Fruit fly (Drosophila melanogaster) whole organism, adult: ENCODE results near the gene eIF4EHP.

Experiments
- CG11617 ChIP-seq: fragments of 200-800 bp; sonication (Bioruptor generic); optimal IDR thresholded peaks from 2 replicates; lab custom pipeline; 2017; ENCODE audit warnings: mild to moderate bottlenecking, missing biosample characterization, missing genetic modification reagents, missing genetic modification characterization
- CG12768 ChIP-seq: fragments of 200-800 bp; sonication (Bioruptor generic); optimal IDR thresholded peaks from 2 replicates; lab custom pipeline; 2017; ENCODE audit warnings: missing biosample characterization, missing genetic modification characterization, mild to moderate bottlenecking, moderate library complexity, missing genetic modification reagents
- CG14711 ChIP-seq: fragments of 200-800 bp; sonication (Bioruptor generic); optimal IDR thresholded peaks from 2 replicates; lab custom pipeline; 2018; ENCODE audit warnings: missing biosample characterization, mild to moderate bottlenecking, missing genetic modification characterization, moderate library complexity
- CG1620 ChIP-seq: fragments of 200-800 bp; sonication (Bioruptor generic); optimal IDR thresholded peaks from 2 replicates; lab custom pipeline; 2016; ENCODE audit warnings: missing biosample characterization, missing genetic modification characterization
- CG33017 ChIP-seq: fragments of 200-800 bp; sonication (Bioruptor generic); optimal IDR thresholded peaks from 2 replicates; lab custom pipeline; 2018; ENCODE audit warnings: missing biosample characterization, mild to moderate bottlenecking, missing genetic modification characterization, moderate library complexity
- CG5204 ChIP-seq: fragments of 200-800 bp; sonication (Bioruptor generic); optimal IDR thresholded peaks from 2 replicates; lab custom pipeline; 2016; ENCODE audit warnings: missing biosample characterization, missing genetic modification characterization
- CG7045 ChIP-seq: fragments of 200-800 bp; sonication (Bioruptor generic); optimal IDR thresholded peaks from 2 replicates; lab custom pipeline; 2017; ENCODE audit warnings: missing biosample characterization, mild to moderate bottlenecking, missing genetic modification characterization
- CG7101 ChIP-seq: fragments of 200-800 bp; sonication (Bioruptor generic); optimal IDR thresholded peaks from 2 replicates; lab custom pipeline; 2018; ENCODE audit warnings: missing biosample characterization, mild to moderate bottlenecking, missing genetic modification characterization, moderate library complexity
- Clk ChIP-seq: fragments of 200-800 bp; sonication (Bioruptor generic); optimal IDR thresholded peaks from 2 replicates; lab custom pipeline; 2017; ENCODE audit warnings: missing biosample characterization, missing genetic modification characterization
- Crg-1 ChIP-seq: fragments of 200-800 bp; sonication (Bioruptor generic); optimal IDR thresholded peaks from 2 replicates; lab custom pipeline; 2016; ENCODE audit warnings: missing biosample characterization, missing genetic modification characterization
- Hr96 ChIP-seq: fragments of 200-800 bp; sonication (Bioruptor generic); optimal IDR thresholded peaks from 2 replicates; lab custom pipeline; 2016; ENCODE audit warnings: missing biosample characterization, missing genetic modification characterization
- Mnt ChIP-seq: fragments of 200-800 bp; sonication (Bioruptor generic); optimal IDR thresholded peaks from 2 replicates; lab custom pipeline; 2016; ENCODE audit warnings: missing biosample characterization, mild to moderate bottlenecking, missing genetic modification characterization
- bab1 ChIP-seq: fragments of 200-800 bp; sonication (Bioruptor generic); optimal IDR thresholded peaks from 3 replicates; lab custom pipeline; 2019; ENCODE audit warnings: missing biosample characterization, mild to moderate bottlenecking, missing genetic modification characterization, moderate library complexity
- cic ChIP-seq: fragments of 200-800 bp; sonication (Bioruptor generic); optimal IDR thresholded peaks from 2 replicates; lab custom pipeline; 2017; ENCODE audit warnings: missing biosample characterization, mild to moderate bottlenecking, missing genetic modification characterization, moderate library complexity
- cnc ChIP-seq, 2 experiments: fragments of >200 bp; optimal IDR thresholded peaks; 2 replicates each; lab custom pipeline; 2017
- kay ChIP-seq: fragments of 200-800 bp; sonication (Bioruptor generic); peaks from one replicate; lab custom pipeline; 2016; ENCODE audit warnings: missing biosample characterization, missing genetic modification characterization, borderline replicate concordance
- ovo ChIP-seq: fragments of 200-800 bp; sonication (Bioruptor generic); optimal IDR thresholded peaks from 2 replicates; lab custom pipeline; 2016; ENCODE audit warnings: missing biosample characterization, missing genetic modification characterization
- pad ChIP-seq: fragments of 200-800 bp; sonication (Bioruptor generic); optimal IDR thresholded peaks from 3 replicates; lab custom pipeline; 2017; ENCODE audit warnings: missing biosample characterization, missing genetic modification characterization, mild to moderate bottlenecking, moderate library complexity, missing genetic modification reagents
- tj ChIP-seq: fragments of 200-800 bp; sonication (Bioruptor generic); optimal IDR thresholded peaks from 3 replicates; lab custom pipeline; 2017; ENCODE audit warnings: missing biosample characterization, mild to moderate bottlenecking, missing genetic modification characterization, moderate library complexity
- toe ChIP-seq: fragments of 200-800 bp; sonication (Bioruptor generic); optimal IDR thresholded peaks from 2 replicates; lab custom pipeline; 2016; ENCODE audit warnings: missing biosample characterization, missing genetic modification characterization

eIF4EHP gene

DNA sequence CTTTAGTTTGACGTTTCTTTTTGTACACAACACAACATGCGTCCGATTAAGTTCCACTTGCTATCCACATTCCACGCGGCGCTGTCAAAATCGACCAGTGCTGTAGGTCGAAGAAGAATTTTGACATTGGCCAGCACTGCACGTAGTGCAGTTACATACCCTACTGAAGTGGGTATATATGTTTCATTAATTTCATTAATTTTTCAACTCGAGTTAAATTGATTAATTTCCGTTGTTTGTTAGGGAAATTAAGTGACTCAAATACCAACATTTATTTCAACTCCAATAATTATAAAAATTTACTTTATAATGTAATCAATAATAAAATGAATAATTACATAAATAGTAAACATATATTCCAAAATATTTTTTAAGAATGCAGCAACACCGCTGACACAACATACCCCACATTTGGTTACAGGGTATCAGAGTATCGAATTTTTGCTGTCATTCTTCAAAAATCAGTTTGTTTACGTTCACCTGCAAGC, at the start of gene eIF4EHP, which contains the start of gene CG18428:
Gene eIF4EHP (minus strand): TSS at position 59 of the 488 bp plus-strand sequence.
Gene CG18428 (plus strand): TSS at position 435 of the 488 bp plus-strand sequence.
- TF ChIP-seq cnc (optimal IDR thresholded peaks at IDR 0.05; lab: Kevin White, UChicago), result no peak
- peak; percentile 98 for TF ChIP-seq Crg-1 (GFP tag; lab: Kevin White, UChicago)
- TF ChIP-seq CG33017 (tag; lab: Kevin White, UChicago), result peak; percentile 100
- TF ChIP-seq Mnt (GFP tag; lab: Kevin White, UChicago), result peak; percentile 97
- peak; percentile 98 for TF ChIP-seq toe
- peak; percentile 100 for TF ChIP-seq ovo
- peak; percentile 99 for TF ChIP-seq bab1 (GFP tag; lab: Kevin White, UChicago)
- peak; percentile 95 for TF ChIP-seq Hr96
- TF ChIP-seq CG11617, result peak; percentile 100
- TF ChIP-seq CG5204 (GFP tag; lab: Kevin White, UChicago), result peak; percentile 98
- TF ChIP-seq CG7101, result peak; percentile 100
- peak; percentile 96 for TF ChIP-seq CG1620 (GFP tag; lab: Kevin White, UChicago)
- TF ChIP-seq CG12768 (GFP tag; lab: Kevin White, UChicago), result peak; percentile 100
- peak; percentile 99 for TF ChIP-seq Clk
- TF ChIP-seq CG14711, result peak; percentile 99
- peak; percentile 95 for TF ChIP-seq pad (GFP tag; lab: Kevin White, UChicago)
- no peak for TF ChIP-seq kay
- TF ChIP-seq cic (GFP tag; lab: Kevin White, UChicago), result peak; percentile 98
- peak; percentile 100 for TF ChIP-seq CG7045 (GFP tag; lab: Kevin White, UChicago)
- peak; percentile 97 for TF ChIP-seq tj (GFP tag; lab: Kevin White, UChicago)

DNA sequence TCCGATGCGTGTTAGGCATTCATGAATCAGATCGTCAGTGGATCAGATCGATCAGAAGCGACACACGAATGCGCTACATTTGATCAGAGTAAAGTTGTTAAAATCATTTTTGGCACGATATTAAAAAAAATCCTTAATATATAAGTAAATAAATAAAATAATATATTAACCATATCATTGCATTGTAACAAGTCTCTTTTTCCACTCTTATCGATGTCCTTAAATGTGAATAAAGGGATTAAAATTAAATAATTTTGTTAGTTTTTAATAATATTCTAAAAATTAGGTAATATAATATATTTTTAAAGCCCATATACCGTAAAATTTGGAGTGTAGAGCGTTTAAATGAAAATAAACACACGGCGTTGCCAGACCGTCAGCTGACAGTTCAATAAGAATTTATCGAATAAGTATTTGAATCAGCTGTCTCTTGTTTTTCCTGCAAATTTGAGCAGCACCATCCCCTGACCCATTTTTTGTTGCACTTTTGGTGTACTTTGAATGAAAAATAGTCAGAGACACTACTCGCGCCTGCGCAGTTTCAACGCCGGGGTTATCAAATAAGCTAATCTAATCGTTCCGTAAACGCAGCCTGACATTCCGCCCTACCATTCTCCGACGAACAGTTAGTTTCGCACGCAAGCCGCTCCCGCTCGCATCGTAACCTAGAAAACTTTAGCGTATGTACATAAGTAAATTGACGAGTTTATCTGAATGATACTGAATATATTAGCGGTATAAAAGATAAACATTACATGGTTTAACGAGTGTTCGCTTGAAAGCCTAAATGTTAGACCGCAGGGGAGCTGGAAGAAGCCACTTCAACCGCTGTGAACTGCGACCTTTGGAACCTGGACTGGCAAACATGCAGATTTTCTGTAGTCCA, 43.4 kb upstream of the eIF4EHP start, which contains the start of the genes p38a and CG6178:
Gene p38a (minus strand): TSS at position 398 of the 886 bp plus-strand sequence.
Gene CG6178 (plus strand): TSS at position 424 of the 886 bp plus-strand sequence.
- TF ChIP-seq CG7101, result peak; percentile 99
- TF ChIP-seq toe, result peak; percentile 67
- TF ChIP-seq ovo, result peak; percentile 80
- TF ChIP-seq CG12768 (GFP tag; lab: Kevin White, UChicago), result peak; percentile 97
- TF ChIP-seq tj (GFP tag; lab: Kevin White, UChicago), result peak; percentile 85
- peak; percentile 96 for TF ChIP-seq CG14711
- no peak for TF ChIP-seq kay
- peak; percentile 77 for TF ChIP-seq Mnt (GFP tag; lab: Kevin White, UChicago)
- TF ChIP-seq cnc (optimal IDR thresholded peaks at IDR 0.05; lab: Kevin White, UChicago), result no peak
- peak; percentile 97 for TF ChIP-seq bab1 (GFP tag; lab: Kevin White, UChicago)
- peak; percentile 99 for TF ChIP-seq CG11617
- peak; percentile 73 for TF ChIP-seq cic (GFP tag; lab: Kevin White, UChicago)
- TF ChIP-seq CG1620 (GFP tag; lab: Kevin White, UChicago), result peak; percentile 59
- peak; percentile 75 for TF ChIP-seq Clk
- TF ChIP-seq Hr96, result peak; percentile 60
- TF ChIP-seq pad (GFP tag; lab: Kevin White, UChicago), result peak; percentile 90
- peak; percentile 97 for TF ChIP-seq CG7045 (GFP tag; lab: Kevin White, UChicago)
- TF ChIP-seq CG5204 (GFP tag; lab: Kevin White, UChicago), result peak; percentile 79
- peak; percentile 97 for TF ChIP-seq CG33017 (tag; lab: Kevin White, UChicago)
- peak; percentile 71 for TF ChIP-seq Crg-1 (GFP tag; lab: Kevin White, UChicago)

DNA sequence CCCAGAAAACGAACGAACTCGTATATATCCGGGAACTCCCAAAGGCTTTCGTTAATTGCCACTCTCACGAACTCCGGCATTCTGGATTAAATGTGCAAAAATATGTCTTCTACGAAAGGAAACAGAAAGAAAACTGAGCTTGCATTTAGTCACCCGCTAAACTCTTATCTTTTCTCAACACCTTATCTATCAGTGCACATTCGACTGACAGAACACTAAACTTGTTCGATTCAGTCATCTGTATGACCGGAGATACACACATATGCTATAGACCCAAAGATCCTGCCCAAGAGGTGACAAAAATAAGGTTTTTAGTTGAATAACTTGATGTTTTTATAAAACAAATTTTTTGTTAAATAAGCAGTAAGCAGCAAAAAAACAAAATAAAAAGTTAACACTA, 41.3 kb upstream of the eIF4EHP start, which contains the start of gene p38c:
Gene p38c (minus strand): TSS at position 101 of the 400 bp plus-strand sequence.
- TF ChIP-seq tj (GFP tag; lab: Kevin White, UChicago) (no peak), CG7101 (no peak), CG1620 (GFP tag; lab: Kevin White, UChicago) (no peak), bab1 (GFP tag; lab: Kevin White, UChicago) (no peak), ovo (no peak), CG5204 (GFP tag; lab: Kevin White, UChicago) (no peak), pad (GFP tag; lab: Kevin White, UChicago) (no peak), Mnt (GFP tag; lab: Kevin White, UChicago) (no peak), kay (no peak), Crg-1 (GFP tag; lab: Kevin White, UChicago) (no peak), CG14711 (no peak), toe (no peak), cnc (optimal IDR thresholded peaks at IDR 0.05; lab: Kevin White, UChicago) (no peak), CG12768 (GFP tag; lab: Kevin White, UChicago) (no peak), Clk (no peak)

DNA sequence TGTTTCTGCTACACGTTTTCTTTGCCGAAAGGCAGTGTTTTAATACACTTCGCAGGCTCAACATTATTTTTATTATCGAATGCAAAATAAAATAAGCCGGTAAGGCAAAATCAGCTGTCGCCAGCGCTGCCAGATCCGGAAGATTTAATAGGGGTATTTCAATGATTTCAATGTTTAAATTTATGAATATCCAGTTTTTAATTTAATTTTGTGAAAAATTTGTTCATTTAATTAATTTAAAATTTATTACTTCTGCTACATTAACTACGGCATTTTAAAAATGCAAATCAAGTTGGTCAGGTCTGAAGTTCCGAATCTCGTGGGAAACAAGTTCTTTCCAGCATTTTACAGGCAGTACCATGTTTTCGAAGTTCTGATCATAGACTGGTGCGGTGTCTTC, 40.1 kb upstream of the eIF4EHP start, which contains the start of gene Slimp:
Gene Slimp (minus strand): TSS at position 130 of the 400 bp plus-strand sequence.
- TF ChIP-seq bab1 (GFP tag; lab: Kevin White, UChicago), result peak; percentile 31
- TF ChIP-seq CG33017 (tag; lab: Kevin White, UChicago), result peak; percentile 22
- no peak for TF ChIP-seq ovo
- TF ChIP-seq toe, result peak; percentile 60
- TF ChIP-seq CG5204 (GFP tag; lab: Kevin White, UChicago), result peak; percentile 66
- TF ChIP-seq Crg-1 (GFP tag; lab: Kevin White, UChicago), result peak; percentile 16
- TF ChIP-seq cic (GFP tag; lab: Kevin White, UChicago), result no peak
- peak; percentile 3 for TF ChIP-seq CG12768 (GFP tag; lab: Kevin White, UChicago)
- TF ChIP-seq Mnt (GFP tag; lab: Kevin White, UChicago), result peak; percentile 18
- no peak for TF ChIP-seq Clk
- TF ChIP-seq CG7045 (GFP tag; lab: Kevin White, UChicago), result no peak
- TF ChIP-seq tj (GFP tag; lab: Kevin White, UChicago), result no peak
- peak; percentile 18 for TF ChIP-seq CG14711
- TF ChIP-seq CG1620 (GFP tag; lab: Kevin White, UChicago), result peak; percentile 7
- no peak for TF ChIP-seq kay
- TF ChIP-seq cnc (optimal IDR thresholded peaks at IDR 0.05; lab: Kevin White, UChicago), result no peak
- TF ChIP-seq Hr96, result no peak
- peak; percentile 3 for TF ChIP-seq pad (GFP tag; lab: Kevin White, UChicago)
- TF ChIP-seq CG7101, result peak; percentile 23
- peak; percentile 61 for TF ChIP-seq CG11617
